Fruit fly (Drosophila melanogaster) whole organism, embryonic: ENCODE measurements around the gene CG32176.

Experiments
- Antp ChIP-seq: fragments of 200-800 bp; sonication (Bioruptor generic); optimal IDR thresholded peaks from 3 replicates; lab custom pipeline; 2016; ENCODE audit warnings: missing biosample characterization, missing genetic modification characterization
- Awh ChIP-seq: fragments of 200-800 bp; sonication (Bioruptor generic); IDR thresholded peaks from 2 replicates; pipeline ENCODE4, ENCODE4 v1.3.6; 2022; ENCODE audit warnings: missing biosample characterization, missing genetic modification characterization
- CG10321 ChIP-seq: fragments of 200-800 bp; sonication (Bioruptor generic); IDR thresholded peaks from 2 replicates; pipeline ENCODE4 v1.3.6; 2022; ENCODE audit warnings: missing biosample characterization, missing genetic modification characterization
- CG10654 ChIP-seq: fragments of 200-800 bp; sonication (Bioruptor generic); optimal IDR thresholded peaks from 2 replicates; lab custom pipeline; 2016; ENCODE audit warnings: missing biosample characterization, missing genetic modification characterization
- CG11247 ChIP-seq: fragments of 200-800 bp; sonication (Bioruptor generic); IDR thresholded peaks from 2 replicates; pipeline ENCODE4 v1.3.6; 2022; ENCODE audit warnings: missing biosample characterization, missing genetic modification characterization
- CG12071 ChIP-seq: fragments of 200-800 bp; sonication (Bioruptor generic); optimal IDR thresholded peaks from 3 replicates; lab custom pipeline; 2018; ENCODE audit warnings: missing biosample characterization, mild to moderate bottlenecking, missing genetic modification characterization
- CG14860 ChIP-seq: fragments of 200-800 bp; sonication (Bioruptor generic); IDR thresholded peaks from 3 replicates; pipeline ENCODE4 v1.3.6; 2022; ENCODE audit warnings: missing biosample characterization, missing genetic modification characterization; ENCODE audit not compliant: partially characterized antibody
- CG1529 ChIP-seq: fragments of 200-800 bp; sonication (Bioruptor generic); optimal IDR thresholded peaks from 3 replicates; lab custom pipeline; 2018; ENCODE audit warnings: missing biosample characterization, missing genetic modification characterization
- CG16863 ChIP-seq: fragments of 200-800 bp; sonication (Bioruptor generic); optimal IDR thresholded peaks from 3 replicates; lab custom pipeline; 2016; ENCODE audit warnings: missing biosample characterization, missing genetic modification characterization
- CG1792 ChIP-seq: fragments of 200-800 bp; sonication (Bioruptor generic); optimal IDR thresholded peaks from 2 replicates; lab custom pipeline; 2016; ENCODE audit warnings: missing biosample characterization, missing genetic modification characterization
- CG2129 ChIP-seq: fragments of 200-800 bp; sonication (Bioruptor generic); IDR thresholded peaks from 2 replicates; pipeline ENCODE4 v1.3.6; 2022; ENCODE audit warnings: missing biosample characterization, missing genetic modification characterization; ENCODE audit not compliant: partially characterized antibody
- CG34224 ChIP-seq: fragments of 200-800 bp; sonication (Bioruptor generic); IDR thresholded peaks from 3 replicates; pipeline ENCODE4 v1.3.6; 2022; ENCODE audit warnings: missing biosample characterization, missing genetic modification characterization; ENCODE audit not compliant: partially characterized antibody
- CG4282 ChIP-seq: fragments of 200-800 bp; sonication (Bioruptor generic); optimal IDR thresholded peaks from 2 replicates; lab custom pipeline; 2016; ENCODE audit warnings: missing biosample characterization, missing genetic modification characterization
- CG4360 ChIP-seq: fragments of 200-800 bp; sonication (Bioruptor generic); IDR thresholded peaks from 2 replicates; pipeline ENCODE4 v1.3.6; 2022; ENCODE audit warnings: missing biosample characterization, missing genetic modification characterization
- CG43689 ChIP-seq: fragments of 200-800 bp; sonication (Bioruptor generic); IDR thresholded peaks from 2 replicates; pipeline ENCODE4 v1.3.6; 2022; ENCODE audit warnings: missing biosample characterization, missing genetic modification characterization
- CG8290 ChIP-seq, 3 experiments: fragments of 200-800 bp; sonication (Bioruptor generic); optimal IDR thresholded peaks; 2 replicates each; lab custom pipeline; 2016 to 2019; ENCODE audit warnings: missing biosample characterization in 3 of 3, missing genetic modification characterization in 3 of 3, mild to moderate bottlenecking in 2 of 3, moderate library complexity in 1 of 3
- CG8765 ChIP-seq: fragments of 200-800 bp; sonication (Bioruptor generic); IDR thresholded peaks from 2 replicates; pipeline ENCODE4 v1.3.6; 2022; ENCODE audit warnings: missing biosample characterization, missing genetic modification characterization
- CG8924 ChIP-seq: fragments of 200-800 bp; optimal IDR thresholded peaks from 3 replicates; lab custom pipeline; 2019; ENCODE audit warnings: missing biosample characterization, mild to moderate bottlenecking, missing genetic modification characterization, moderate library complexity
- CG9932 ChIP-seq: fragments of 200-800 bp; sonication (Bioruptor generic); IDR thresholded peaks from 2 replicates; pipeline ENCODE4 v1.3.6; 2022; ENCODE audit warnings: missing biosample characterization, missing genetic modification characterization
- Hand ChIP-seq: fragments of 200-800 bp; sonication (Bioruptor generic); optimal IDR thresholded peaks from 2 replicates; lab custom pipeline; 2017; ENCODE audit warnings: mild to moderate bottlenecking, missing biosample characterization, missing genetic modification reagents, missing genetic modification characterization
- Hr3 ChIP-seq: fragments of 200-800 bp; sonication (Bioruptor generic); optimal IDR thresholded peaks from 3 replicates; lab custom pipeline; 2016; ENCODE audit warnings: missing biosample characterization, missing genetic modification characterization
- Lhr ChIP-seq: fragments of 200-800 bp; sonication (Bioruptor generic); optimal IDR thresholded peaks from 3 replicates; lab custom pipeline; 2017; ENCODE audit warnings: mild to moderate bottlenecking, missing biosample characterization, missing genetic modification reagents, missing genetic modification characterization
- Lim3 ChIP-seq: fragments of 200-800 bp; sonication (Bioruptor generic); IDR thresholded peaks from 2 replicates; pipeline ENCODE4 v1.3.6; 2022; ENCODE audit warnings: missing biosample characterization, missing genetic modification characterization
- Pdp1 ChIP-seq, 2 experiments: fragments of 200-800 bp; sonication (Bioruptor generic); optimal IDR thresholded peaks; 3 replicates each; lab custom pipeline; 2016; ENCODE audit warnings: missing biosample characterization in 2 of 2, missing genetic modification characterization in 2 of 2, mild to moderate bottlenecking in 1 of 2, moderate library complexity in 1 of 2
- bsh ChIP-seq, 2 experiments: fragments of 200-800 bp; sonication (Bioruptor generic); optimal IDR thresholded peaks; 2 replicates each; lab custom pipeline; 2017 to 2018; ENCODE audit warnings: mild to moderate bottlenecking in 2 of 2, missing biosample characterization in 2 of 2, missing genetic modification characterization in 2 of 2, moderate library complexity in 1 of 2
- dmrt99B ChIP-seq: fragments of 200-800 bp; sonication (Bioruptor generic); optimal IDR thresholded peaks from 2 replicates; lab custom pipeline; 2018; ENCODE audit warnings: missing biosample characterization, mild to moderate bottlenecking, missing genetic modification characterization, moderate library complexity
- gcm ChIP-seq: fragments of 200-800 bp; sonication (Bioruptor generic); optimal IDR thresholded peaks from 2 replicates; lab custom pipeline; 2019; ENCODE audit warnings: missing biosample characterization, mild to moderate bottlenecking, missing genetic modification characterization, moderate library complexity
- her ChIP-seq: fragments of 200-800 bp; sonication (Bioruptor generic); optimal IDR thresholded peaks from 2 replicates; lab custom pipeline; 2016; ENCODE audit warnings: missing biosample characterization, missing genetic modification characterization
- hth ChIP-seq: fragments of >200 bp; optimal IDR thresholded peaks from 2 replicates; lab custom pipeline; 2017; ENCODE audit warnings: inconsistent platforms
- lilli ChIP-seq: fragments of 200-800 bp; sonication (Bioruptor generic); optimal IDR thresholded peaks from 3 replicates; lab custom pipeline; 2016; ENCODE audit warnings: missing biosample characterization, missing genetic modification characterization
- maf-S ChIP-seq: fragments of 200-800 bp; sonication (Bioruptor generic); optimal IDR thresholded peaks from 2 replicates; lab custom pipeline; 2016; ENCODE audit warnings: missing biosample characterization, missing genetic modification characterization
- nmo ChIP-seq: fragments of 200-800 bp; sonication (Bioruptor generic); optimal IDR thresholded peaks from 2 replicates; lab custom pipeline; 2018; ENCODE audit warnings: missing biosample characterization, mild to moderate bottlenecking, missing genetic modification characterization, moderate library complexity
- otp ChIP-seq: fragments of 200-800 bp; sonication (Bioruptor generic); IDR thresholded peaks from 3 replicates; pipeline ENCODE4, ENCODE4 v1.3.6; 2022; ENCODE audit warnings: missing biosample characterization, missing genetic modification characterization
- scrt ChIP-seq: fragments of 200-800 bp; sonication (Bioruptor generic); optimal IDR thresholded peaks from 2 replicates; lab custom pipeline; 2018; ENCODE audit warnings: missing biosample characterization, mild to moderate bottlenecking, missing genetic modification characterization, moderate library complexity
- sd ChIP-seq: fragments of 200-800 bp; sonication (Bioruptor generic); optimal IDR thresholded peaks from 3 replicates; lab custom pipeline; 2018; ENCODE audit warnings: missing biosample characterization, mild to moderate bottlenecking, missing genetic modification characterization, moderate library complexity
- tll ChIP-seq, 2 experiments: fragments of 200-800 bp in 1 of 2; fragments of >200 bp in 1 of 2; sonication (Bioruptor generic) in 1 of 2; optimal IDR thresholded peaks; 2 replicates each; lab custom pipeline; 2017 to 2019; ENCODE audit warnings: missing biosample characterization in 2 of 2, missing genetic modification characterization in 2 of 2, mild to moderate bottlenecking in 1 of 2, moderate library complexity in 1 of 2
- trh ChIP-seq: fragments of 200-800 bp; sonication (Bioruptor generic); optimal IDR thresholded peaks from 2 replicates; lab custom pipeline; 2016; ENCODE audit warnings: missing biosample characterization, missing genetic modification characterization
- tup ChIP-seq: fragments of 200-800 bp; sonication (Bioruptor generic); optimal IDR thresholded peaks from 2 replicates; lab custom pipeline; 2016; ENCODE audit warnings: missing biosample characterization, mild to moderate bottlenecking, missing genetic modification characterization, moderate library complexity
- vvl ChIP-seq: fragments of 200-800 bp; sonication (Bioruptor generic); IDR thresholded peaks from 2 replicates; pipeline ENCODE4 v1.3.6; 2022; ENCODE audit warnings: missing biosample characterization, missing genetic modification characterization
- yki ChIP-seq: fragments of >200 bp; optimal IDR thresholded peaks from 3 replicates; lab custom pipeline; 2018
- zen ChIP-seq: fragments of 200-800 bp; sonication (Bioruptor generic); optimal IDR thresholded peaks from 3 replicates; lab custom pipeline; 2018; ENCODE audit warnings: missing biosample characterization, mild to moderate bottlenecking, missing genetic modification characterization, moderate library complexity

The CG32176 gene

dm6 chr3L:17425132-17425713 is 8.4 kb upstream of the CG32176 start, which contains the start of the genes Sec3 and COX7B (continued):
- TF ChIP-seq bsh (GFP tag; optimal IDR thresholded peaks at IDR 0.05; lab: Kevin White, UChicago): peak in 1 of 2 experiments; percentile 55
- no peak for TF ChIP-seq CG12071 (GFP tag; lab: Kevin White, UChicago)
- peak; percentile 30 for TF ChIP-seq Antp (GFP tag; lab: Kevin White, UChicago)
- peak; percentile 34 for TF ChIP-seq maf-S (GFP tag; lab: Kevin White, UChicago)
- TF ChIP-seq CG16863 (GFP tag; lab: Kevin White, UChicago): peak; percentile 41
- TF ChIP-seq scrt (GFP tag; lab: Kevin White, UChicago): peak; percentile 63
- peak; percentile 93 for TF ChIP-seq CG34224 (GFP tag; lab: Robert Waterston, UW)
- peak; percentile 86 for TF ChIP-seq CG9932
- TF ChIP-seq zen (tag; lab: Kevin White, UChicago): peak; percentile 76
- peak; percentile 92 for TF ChIP-seq CG2129
- peak; percentile 66 for TF ChIP-seq Hr3 (GFP tag; lab: Kevin White, UChicago)
- peak; percentile 48 for TF ChIP-seq sd (tag; lab: Kevin White, UChicago)
- TF ChIP-seq nmo: peak; percentile 85
- TF ChIP-seq CG4360 (GFP tag; lab: Robert Waterston, UW): no peak
- TF ChIP-seq CG1529 (GFP tag; lab: Kevin White, UChicago): peak; percentile 65
- no peak for TF ChIP-seq CG43689
- no peak for TF ChIP-seq hth (lab: Kevin White, UChicago)
- TF ChIP-seq yki (lab: Kevin White, UChicago): no peak
- no peak for TF ChIP-seq CG11247
- peak; percentile 64 to 96 for TF ChIP-seq Pdp1 (GFP tag; optimal IDR thresholded peaks at IDR 0.05; lab: Kevin White, UChicago)
- peak; percentile 35 to 65 for TF ChIP-seq tll (GFP tag; optimal IDR thresholded peaks at IDR 0.05; lab: Kevin White, UChicago)
- TF ChIP-seq CG10654 (GFP tag; lab: Kevin White, UChicago): peak; percentile 43
- peak; percentile 8 for TF ChIP-seq her
- peak; percentile 19 for TF ChIP-seq tup (GFP tag; lab: Kevin White, UChicago)
- TF ChIP-seq dmrt99B (tag; lab: Kevin White, UChicago): peak; percentile 53
- peak; percentile 56; the same call in 1 of the 3 replicates for TF ChIP-seq otp (GFP tag; lab: Robert Waterston, UW)
- peak; percentile 69 for TF ChIP-seq CG8924 (tag; lab: Kevin White, UChicago)
- TF ChIP-seq Lim3 (GFP tag; lab: Robert Waterston, UW): no peak
- TF ChIP-seq CG4282 (GFP tag; lab: Kevin White, UChicago): peak; percentile 12
- no peak for TF ChIP-seq CG10321 (GFP tag; lab: Robert Waterston, UW)
- TF ChIP-seq trh (GFP tag; lab: Kevin White, UChicago): peak; percentile 25
- TF ChIP-seq lilli (GFP tag; lab: Kevin White, UChicago): peak; percentile 82
- no peak for TF ChIP-seq CG8765 (GFP tag; lab: Robert Waterston, UW)
- TF ChIP-seq gcm (GFP tag; lab: Kevin White, UChicago): peak; percentile 42
- TF ChIP-seq vvl (GFP tag; lab: Robert Waterston, UW): peak; percentile 72
- no peak for TF ChIP-seq Hand (GFP tag; lab: Kevin White, UChicago)
- peak; percentile 91 for TF ChIP-seq CG14860
- TF ChIP-seq CG1792 (GFP tag; lab: Kevin White, UChicago): no peak
- no peak for TF ChIP-seq Awh (GFP tag; lab: Robert Waterston, UW)
- peak; percentile 49 for TF ChIP-seq CG8290 (GFP tag; optimal IDR thresholded peaks at IDR 0.05; lab: Kevin White, UChicago)
- peak; percentile 54 to 78 for TF ChIP-seq CG8290 (tag; optimal IDR thresholded peaks at IDR 0.05; lab: Kevin White, UChicago)
- TF ChIP-seq Lhr (GFP tag; lab: Kevin White, UChicago): peak; percentile 71
